Worm (Caenorhabditis elegans) whole organism, late embryonic: ENCODE results near the gene chil-25.

Experiments
- C08G9.2 ChIP-seq: sonication (generic microtip); optimal IDR thresholded peaks from 2 replicates; lab custom pipeline; 2016; ENCODE audit warnings: mild to moderate bottlenecking, missing genetic modification characterization, moderate library complexity, missing compliant biosample characterization
- T23F11.4 ChIP-seq: fragments of 200-800 bp; sonication (Bioruptor generic); optimal IDR thresholded peaks from 2 replicates; lab custom pipeline; 2018; ENCODE audit warnings: mild to moderate bottlenecking, missing genetic modification characterization, missing compliant biosample characterization
- ama-1 ChIP-seq: fragments of 150-350 bp; optimal IDR thresholded peaks from 2 replicates; lab custom pipeline; 2014
- ceh-30 ChIP-seq: fragments of 150-350 bp; optimal IDR thresholded peaks from 2 replicates; lab custom pipeline; 2014; ENCODE audit warnings: missing biosample characterization, missing genetic modification characterization
- lim-6 ChIP-seq: sonication (generic microtip); optimal IDR thresholded peaks from 2 replicates; lab custom pipeline; 2016; ENCODE audit warnings: missing genetic modification characterization, missing compliant biosample characterization
- nhr-11 ChIP-seq: fragments of 150-350 bp; optimal IDR thresholded peaks from 2 replicates; lab custom pipeline; 2014; ENCODE audit warnings: missing biosample characterization, missing genetic modification characterization
- nhr-232 ChIP-seq: sonication (generic microtip); optimal IDR thresholded peaks from 2 replicates; lab custom pipeline; 2016; ENCODE audit warnings: missing genetic modification characterization, missing compliant biosample characterization
- pag-3 ChIP-seq: sonication (generic microtip); optimal IDR thresholded peaks from 2 replicates; lab custom pipeline; 2016; ENCODE audit warnings: missing compliant biosample characterization, missing genetic modification characterization, borderline replicate concordance
- pax-1 ChIP-seq: fragments of 150-350 bp; optimal IDR thresholded peaks from 2 replicates; lab custom pipeline; 2014; ENCODE audit warnings: missing biosample characterization, missing genetic modification characterization
- pros-1 ChIP-seq: fragments of 150-350 bp; optimal IDR thresholded peaks from 2 replicates; lab custom pipeline; 2014; ENCODE audit warnings: missing biosample characterization, missing genetic modification reagents, missing genetic modification characterization

DNA sequence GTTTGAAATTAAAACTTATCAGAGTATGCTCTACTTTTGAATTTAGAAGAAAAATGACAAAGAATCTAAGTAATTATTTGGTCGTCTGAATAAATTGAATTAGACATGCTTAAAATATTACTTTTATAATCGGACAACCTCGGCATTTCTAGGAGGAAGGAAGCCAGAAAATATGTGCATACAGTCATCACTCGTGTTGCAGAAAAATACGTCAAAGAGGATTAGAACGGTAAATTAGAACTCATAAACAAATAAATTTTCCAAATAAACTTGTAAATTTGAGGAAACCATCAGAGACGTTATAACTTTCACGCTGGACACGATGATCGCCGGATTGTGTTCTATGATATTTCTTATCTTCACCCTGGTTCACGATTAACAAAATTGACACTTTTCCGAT, 20.0 kb downstream of the chil-25 start, which contains the start of gene chil-19:
- TF ChIP-seq pag-3 (tag; lab: Kevin White, UChicago), result no peak
- TF ChIP-seq nhr-232, result no peak
- TF ChIP-seq nhr-11, result no peak
- no peak for TF ChIP-seq C08G9.2 (tag; lab: Kevin White, UChicago)
- no peak for TF ChIP-seq pros-1
- no peak for TF ChIP-seq T23F11.4 (GFP tag; lab: Kevin White, UChicago)
- TF ChIP-seq ama-1 (lab: Kevin White, UChicago), result no peak
- TF ChIP-seq lim-6, result no peak
- TF ChIP-seq ceh-30, result no peak
- TF ChIP-seq pax-1, result no peak
